Worm (Caenorhabditis elegans) whole organism, L4/young adult: ENCODE measurements around the gene srlf-37.

Experiments used
- W03F9.2 ChIP-seq: fragments of 150-350 bp; optimal IDR thresholded peaks from 2 replicates; lab custom pipeline; 2014; ENCODE audit warnings: missing biosample characterization, missing genetic modification characterization
- dao-5 ChIP-seq: sonication (generic microtip); optimal IDR thresholded peaks from 2 replicates; lab custom pipeline; 2016; ENCODE audit warnings: missing genotype, missing genetic modification characterization, moderate library complexity, missing compliant biosample characterization
- him-1 ChIP-seq: sonication (generic microtip); optimal IDR thresholded peaks from 2 replicates; lab custom pipeline; 2016; ENCODE audit warnings: missing genotype, missing genetic modification reagents, missing genetic modification characterization, missing compliant biosample characterization

- TF ChIP-seq him-1 (tag; lab: Kevin White, UChicago): no peak
- no peak for TF ChIP-seq dao-5 (tag; lab: Kevin White, UChicago)
- no peak for TF ChIP-seq W03F9.2
Measured at ce11 chrV:622902-623301, 18.9 kb upstream of the srlf-37 start, which contains the start of gene F48G7.5.
